Comparison of ENCODE assay signal across 3 worm cellular contexts in the genomic region with DNA sequence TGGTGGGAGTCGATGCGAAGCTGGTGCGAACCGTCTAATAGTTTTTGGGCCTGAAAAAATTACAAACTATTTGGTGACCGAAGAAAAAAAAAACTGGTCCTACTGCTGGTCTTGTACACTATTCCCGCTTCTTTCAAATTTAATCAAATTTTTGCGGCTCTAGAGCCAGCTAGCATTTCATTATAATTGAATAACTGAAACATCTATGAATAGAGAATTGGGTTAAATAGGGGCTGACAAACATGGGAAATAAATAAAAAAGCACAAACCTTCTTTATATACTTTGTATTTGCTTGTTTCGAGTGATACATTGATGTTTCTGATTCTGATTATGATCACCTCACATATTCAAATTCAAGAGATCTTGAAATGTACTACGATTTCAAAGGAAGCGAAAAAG.
TF ChIP-seq lines count a peak whose summit lies in the region.

No protein-coding gene starts in this region.

TF ChIP-seq in whole organism, L4 larva, 104 proteins besides CTCF, POLR2A, EP300 and RAD21:
- TF ChIP-seq ces-1 (GFP tag; optimal IDR thresholded peaks at IDR 0.05; lab: Kevin White, UChicago): peak; percentile 30
- TF ChIP-seq skn-1 (tag; optimal IDR thresholded peaks at IDR 0.05; lab: Kevin White, UChicago): no peak
- no peak for TF ChIP-seq nhr-41 (GFP tag; IDR thresholded peaks at IDR 0.05; lab: Robert Waterston, UW)
TF ChIP-seq in whole organism, L4 larva: peak in this region for 1.

TF ChIP-seq in whole organism, late embryonic, 69 proteins besides CTCF, POLR2A, EP300 and RAD21:
- TF ChIP-seq unc-42 (tag; optimal IDR thresholded peaks at IDR 0.05; lab: Kevin White, UChicago) (peak; percentile 69), ceh-9 (tag; optimal IDR thresholded peaks at IDR 0.05; lab: Kevin White, UChicago) (no peak)

TF ChIP-seq in whole organism, mixed stage, embryonic, 35 proteins besides CTCF, POLR2A, EP300 and RAD21:
- TF ChIP-seq tbx-8 (GFP tag; optimal IDR thresholded peaks at IDR 0.05; lab: Kevin White, UChicago) (no peak), ces-1 (GFP tag; optimal IDR thresholded peaks at IDR 0.05; lab: Kevin White, UChicago) (peak; percentile 85)
